Fruit fly (Drosophila melanogaster) whole organism, embryonic: ENCODE results near the gene fit.

Experiments used
- C15 ChIP-seq: fragments of 200-800 bp; sonication (Bioruptor generic); IDR thresholded peaks from 3 replicates; pipeline ENCODE4 v1.3.6; 2022; ENCODE audit warnings: missing biosample characterization, missing genetic modification characterization
- CG11085 ChIP-seq: fragments of 200-800 bp; sonication (Bioruptor generic); IDR thresholded peaks from 2 replicates; pipeline ENCODE4 v1.3.6; 2022; ENCODE audit warnings: missing biosample characterization, missing genetic modification characterization
- CG11695 ChIP-seq: fragments of 200-800 bp; sonication (Bioruptor generic); IDR thresholded peaks from 3 replicates; pipeline ENCODE4 v1.3.6; 2022; ENCODE audit warnings: missing biosample characterization, missing genetic modification characterization
- CG12236 ChIP-seq: fragments of 200-800 bp; sonication (Bioruptor generic); optimal IDR thresholded peaks from 2 replicates; lab custom pipeline; 2016; ENCODE audit warnings: missing biosample characterization, missing genetic modification characterization
- CG15514 ChIP-seq: fragments of 200-800 bp; sonication (Bioruptor generic); optimal IDR thresholded peaks from 3 replicates; lab custom pipeline; 2017; ENCODE audit warnings: missing biosample characterization, missing genetic modification characterization, mild to moderate bottlenecking, moderate library complexity, missing genetic modification reagents
- CG17829 ChIP-seq: fragments of 200-800 bp; optimal IDR thresholded peaks from 2 replicates; lab custom pipeline; 2019; ENCODE audit warnings: missing biosample characterization, mild to moderate bottlenecking, missing genetic modification characterization, moderate library complexity
- CG18011 ChIP-seq: fragments of 200-800 bp; sonication (Bioruptor generic); optimal IDR thresholded peaks from 2 replicates; lab custom pipeline; 2017; ENCODE audit warnings: missing biosample characterization, missing genetic modification characterization, mild to moderate bottlenecking, moderate library complexity, missing genotype
- CG2199 ChIP-seq: fragments of 200-800 bp; sonication (Bioruptor generic); IDR thresholded peaks from 3 replicates; pipeline ENCODE4 v1.3.6; 2022; ENCODE audit warnings: missing biosample characterization, missing genetic modification characterization
- CG30403 ChIP-seq: fragments of 200-800 bp; sonication (Bioruptor generic); optimal IDR thresholded peaks from 3 replicates; lab custom pipeline; 2016; ENCODE audit warnings: missing biosample characterization, missing genetic modification characterization
- CG3281 ChIP-seq: fragments of 200-800 bp; sonication (Bioruptor generic); optimal IDR thresholded peaks from 3 replicates; lab custom pipeline; 2017; ENCODE audit warnings: missing biosample characterization, mild to moderate bottlenecking, missing genetic modification characterization
- CG3847 ChIP-seq: fragments of 200-800 bp; sonication (Bioruptor generic); IDR thresholded peaks from 2 replicates; pipeline ENCODE4 v1.3.6; 2022; ENCODE audit warnings: missing biosample characterization, missing genetic modification characterization
- CG6175 ChIP-seq: fragments of 200-800 bp; sonication (Bioruptor generic); IDR thresholded peaks from 3 replicates; pipeline ENCODE4 v1.3.6; 2022; ENCODE audit warnings: missing biosample characterization, missing genetic modification characterization
- CG7839 ChIP-seq: fragments of 200-800 bp; sonication (Bioruptor generic); optimal IDR thresholded peaks from 3 replicates; lab custom pipeline; 2018; ENCODE audit warnings: missing biosample characterization, mild to moderate bottlenecking, missing genetic modification characterization, moderate library complexity
- CkIIα-i1 ChIP-seq: fragments of 200-800 bp; sonication (Bioruptor generic); IDR thresholded peaks from 2 replicates; pipeline ENCODE4 v1.3.6; 2022; ENCODE audit warnings: missing biosample characterization, missing genetic modification characterization
- CoRest ChIP-seq: fragments of 200-800 bp; sonication (Bioruptor generic); optimal IDR thresholded peaks from 3 replicates; lab custom pipeline; 2018; ENCODE audit warnings: missing biosample characterization, mild to moderate bottlenecking, missing genetic modification characterization, moderate library complexity
- Dll ChIP-seq: fragments of 200-800 bp; sonication (Bioruptor generic); IDR thresholded peaks from 4 replicates; pipeline ENCODE4 v1.3.6; 2022; ENCODE audit warnings: missing biosample characterization, missing genetic modification characterization; ENCODE audit not compliant: partially characterized antibody
- Mad ChIP-seq: fragments of 200-800 bp; sonication (Bioruptor generic); optimal IDR thresholded peaks from 2 replicates; lab custom pipeline; 2016; ENCODE audit warnings: missing biosample characterization, missing genetic modification characterization
- Max ChIP-seq: fragments of 200-800 bp; sonication (Bioruptor generic); optimal IDR thresholded peaks from 2 replicates; lab custom pipeline; 2016; ENCODE audit warnings: missing biosample characterization, mild to moderate bottlenecking, missing genetic modification characterization
- Meics ChIP-seq: fragments of 200-800 bp; sonication (Bioruptor generic); optimal IDR thresholded peaks from 2 replicates; lab custom pipeline; 2017; ENCODE audit warnings: missing biosample characterization, mild to moderate bottlenecking, missing genetic modification characterization
- NFAT ChIP-seq: fragments of 200-800 bp; sonication (Bioruptor generic); IDR thresholded peaks from 2 replicates; pipeline ENCODE4 v1.3.6; 2022; ENCODE audit warnings: missing biosample characterization, missing genetic modification characterization
- Sox100B ChIP-seq: fragments of 200-800 bp; sonication (Bioruptor generic); optimal IDR thresholded peaks from 3 replicates; lab custom pipeline; 2018; ENCODE audit warnings: missing biosample characterization, mild to moderate bottlenecking, missing genetic modification characterization
- Sry-β ChIP-seq: fragments of 200-800 bp; sonication (Bioruptor generic); optimal IDR thresholded peaks from 2 replicates; lab custom pipeline; 2018; ENCODE audit warnings: missing biosample characterization, mild to moderate bottlenecking, missing genetic modification characterization, moderate library complexity
- ac ChIP-seq: fragments of 200-800 bp; sonication (Bioruptor generic); optimal IDR thresholded peaks from 3 replicates; lab custom pipeline; 2017; ENCODE audit warnings: missing biosample characterization, mild to moderate bottlenecking, missing genetic modification characterization
- ara ChIP-seq: fragments of 200-800 bp; sonication (Bioruptor generic); IDR thresholded peaks from 2 replicates; pipeline ENCODE4 v1.3.6; 2022; ENCODE audit warnings: missing biosample characterization, missing genetic modification characterization
- ash1 ChIP-seq: fragments of 200-800 bp; sonication (Bioruptor generic); optimal IDR thresholded peaks from 2 replicates; lab custom pipeline; 2018; ENCODE audit warnings: missing biosample characterization, mild to moderate bottlenecking, missing genetic modification characterization
- az2 ChIP-seq: fragments of 200-800 bp; sonication (Bioruptor generic); optimal IDR thresholded peaks from 3 replicates; lab custom pipeline; 2016; ENCODE audit warnings: missing biosample characterization, missing genetic modification characterization
- cad ChIP-seq: fragments of >200 bp; optimal IDR thresholded peaks from 2 replicates; lab custom pipeline; 2017; ENCODE audit warnings: missing biosample characterization, missing genetic modification characterization
- chif ChIP-seq, 2 experiments: fragments of 200-800 bp; sonication (Bioruptor generic); optimal IDR thresholded peaks; 3 replicates each; lab custom pipeline; 2016; ENCODE audit warnings: missing biosample characterization in 2 of 2, missing genetic modification characterization in 2 of 2
- dmrt99B ChIP-seq: fragments of 200-800 bp; sonication (Bioruptor generic); optimal IDR thresholded peaks from 2 replicates; lab custom pipeline; 2018; ENCODE audit warnings: missing biosample characterization, mild to moderate bottlenecking, missing genetic modification characterization, moderate library complexity
- ems ChIP-seq: fragments of 200-800 bp; sonication (Bioruptor generic); optimal IDR thresholded peaks from 3 replicates; lab custom pipeline; 2016; ENCODE audit warnings: missing biosample characterization, missing genetic modification characterization
- esg ChIP-seq: fragments of 200-800 bp; sonication (Bioruptor generic); conservative IDR thresholded peaks from 2 replicates; pipeline ENCODE4 v1.3.6; 2022; ENCODE audit warnings: missing biosample characterization, missing genetic modification characterization
- fd102C ChIP-seq: fragments of 200-800 bp; sonication (Bioruptor generic); optimal IDR thresholded peaks from 2 replicates; lab custom pipeline; 2018; ENCODE audit warnings: missing biosample characterization, mild to moderate bottlenecking, missing genetic modification characterization, moderate library complexity
- fd96Cb ChIP-seq: fragments of 200-800 bp; sonication (Bioruptor generic); optimal IDR thresholded peaks from 2 replicates; lab custom pipeline; 2018; ENCODE audit warnings: missing biosample characterization, mild to moderate bottlenecking, missing genetic modification characterization, moderate library complexity
- ham ChIP-seq: fragments of 200-800 bp; sonication (Bioruptor generic); IDR thresholded peaks from 2 replicates; pipeline ENCODE4 v1.3.6; 2022; ENCODE audit warnings: missing biosample characterization, missing genetic modification characterization
- hb ChIP-seq: fragments of 200-800 bp; sonication (Bioruptor generic); IDR thresholded peaks from 3 replicates; pipeline ENCODE4 v1.3.6; 2022; ENCODE audit warnings: missing biosample characterization, missing genetic modification characterization; ENCODE audit not compliant: partially characterized antibody
- hth ChIP-seq: fragments of >200 bp; optimal IDR thresholded peaks from 2 replicates; lab custom pipeline; 2017; ENCODE audit warnings: inconsistent platforms
- kay ChIP-seq: fragments of 200-800 bp; sonication (Bioruptor generic); optimal IDR thresholded peaks from 2 replicates; lab custom pipeline; 2016; ENCODE audit warnings: missing biosample characterization, missing genetic modification characterization
- lbe ChIP-seq: fragments of 200-800 bp; sonication (Bioruptor generic); optimal IDR thresholded peaks from 2 replicates; lab custom pipeline; 2016; ENCODE audit warnings: missing biosample characterization, mild to moderate bottlenecking, missing genetic modification characterization
- pum ChIP-seq: fragments of 200-800 bp; sonication (Bioruptor generic); optimal IDR thresholded peaks from 2 replicates; lab custom pipeline; 2016; ENCODE audit warnings: missing biosample characterization, missing genetic modification characterization
- sc ChIP-seq, 3 experiments: fragments of >200 bp in 2 of 3; fragments of 200-800 bp in 1 of 3; sonication (Bioruptor generic) in 1 of 3; optimal IDR thresholded peaks; 2 replicates in 2 of 3; 3 replicates in 1 of 3; lab custom pipeline; 2017; ENCODE audit warnings: mild to moderate bottlenecking in 1 of 3, missing biosample characterization in 1 of 3, missing genetic modification characterization in 1 of 3, missing genetic modification reagents in 1 of 3
- schlank ChIP-seq: fragments of 200-800 bp; sonication (Bioruptor generic); optimal IDR thresholded peaks from 2 replicates; lab custom pipeline; 2018; ENCODE audit warnings: missing biosample characterization, mild to moderate bottlenecking, missing genetic modification characterization
- scrt ChIP-seq: fragments of 200-800 bp; sonication (Bioruptor generic); optimal IDR thresholded peaks from 2 replicates; lab custom pipeline; 2018; ENCODE audit warnings: missing biosample characterization, mild to moderate bottlenecking, missing genetic modification characterization, moderate library complexity
- sens ChIP-seq: fragments of 200-800 bp; sonication (Bioruptor generic); peaks from one replicate; lab custom pipeline; 2016; ENCODE audit warnings: missing biosample characterization, missing genetic modification characterization
- sima ChIP-seq: fragments of 200-800 bp; sonication (Bioruptor generic); optimal IDR thresholded peaks from 2 replicates; lab custom pipeline; 2016; ENCODE audit warnings: missing biosample characterization, missing genetic modification characterization
- sisA ChIP-seq: fragments of 200-800 bp; sonication (Bioruptor generic); IDR thresholded peaks from 2 replicates; pipeline ENCODE4 v1.3.6; 2022; ENCODE audit warnings: missing biosample characterization, missing genetic modification characterization
- so ChIP-seq: fragments of 200-800 bp; sonication (Bioruptor generic); IDR thresholded peaks from 3 replicates; pipeline ENCODE4 v1.3.6; 2022; ENCODE audit warnings: missing biosample characterization, missing genetic modification characterization
- trh ChIP-seq: fragments of 200-800 bp; sonication (Bioruptor generic); optimal IDR thresholded peaks from 2 replicates; lab custom pipeline; 2016; ENCODE audit warnings: missing biosample characterization, missing genetic modification characterization
- vnd ChIP-seq: fragments of 200-800 bp; sonication (Bioruptor generic); IDR thresholded peaks from 3 replicates; pipeline ENCODE4 v1.3.6; 2022; ENCODE audit warnings: missing biosample characterization, missing genetic modification characterization; ENCODE audit not compliant: partially characterized antibody
- yki ChIP-seq: fragments of >200 bp; optimal IDR thresholded peaks from 3 replicates; lab custom pipeline; 2018

The fit gene

DNA sequence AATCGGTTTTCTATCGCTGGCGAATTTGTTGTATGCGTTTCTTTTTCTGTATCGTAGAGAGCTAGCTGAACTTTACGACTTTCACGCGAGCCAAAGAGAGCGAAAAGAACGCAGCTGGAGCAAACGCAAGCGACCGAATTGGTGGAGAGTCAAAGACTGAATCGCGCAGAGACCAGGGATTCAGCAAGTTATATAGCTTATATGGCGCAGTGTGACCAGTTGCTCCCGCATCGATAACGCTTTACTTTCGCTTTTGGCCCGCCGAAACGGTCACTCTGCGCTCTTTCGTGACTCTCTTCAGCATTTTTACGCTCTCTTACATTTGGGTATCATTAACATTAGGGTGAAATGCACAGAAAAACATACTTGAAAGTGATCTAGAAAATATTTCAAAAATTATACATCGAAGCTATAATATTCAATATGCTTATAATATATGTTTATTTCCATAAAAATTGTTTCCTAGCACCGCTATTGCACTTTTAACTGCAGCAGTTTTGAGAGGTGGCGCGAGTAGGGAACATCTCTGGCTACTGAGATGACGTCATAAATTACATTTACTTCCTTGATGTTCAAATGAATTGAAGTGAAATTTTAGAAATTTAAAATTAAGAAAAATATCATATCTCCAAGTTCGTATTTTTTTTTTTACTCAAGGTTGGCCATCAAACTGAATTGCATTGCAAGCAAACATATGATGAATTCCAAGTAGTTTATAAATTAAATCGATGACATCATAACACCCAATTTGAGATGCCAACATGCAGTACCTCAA is 28.0 kb downstream of the fit start, which contains the start of gene glec (continued):
- TF ChIP-seq hb (GFP tag; lab: Robert Waterston, UW) (no peak), CG2199 (GFP tag; lab: Robert Waterston, UW) (peak; percentile 86; the same call in 2 of the 3 replicates), sima (GFP tag; lab: Kevin White, UChicago) (no peak), vnd (peak; percentile 17; the same call in 1 of the 3 replicates), Meics (no peak), schlank (peak; percentile 18), Dll (GFP tag; lab: Robert Waterston, UW) (no peak), CG11695 (peak; percentile 50; the same call in 2 of the 3 replicates), CG6175 (GFP tag; lab: Robert Waterston, UW) (peak; percentile 6; the same call in 1 of the 3 replicates), yki (lab: Kevin White, UChicago) (no peak), sisA (GFP tag; lab: Robert Waterston, UW) (no peak), CG30403 (GFP tag; lab: Kevin White, UChicago) (peak; percentile 41), dmrt99B (tag; lab: Kevin White, UChicago) (peak; percentile 21), ac (GFP tag; lab: Kevin White, UChicago) (no peak), scrt (GFP tag; lab: Kevin White, UChicago) (peak; percentile 21), CG12236 (GFP tag; lab: Kevin White, UChicago) (peak; percentile 11), Max (GFP tag; lab: Kevin White, UChicago) (peak; percentile 19), esg (0 out of 2 replicates have a peak, but pooled peaks have one; percentile 6), CkIIα-i1 (GFP tag; lab: Robert Waterston, UW) (no peak), fd96Cb (tag; lab: Kevin White, UChicago) (no peak), ems (GFP tag; lab: Kevin White, UChicago) (no peak), hth (lab: Kevin White, UChicago) (no peak), ham (no peak), CG11085 (GFP tag; lab: Robert Waterston, UW) (0 out of 2 replicates have a peak, but pooled peaks have one; percentile 11), az2 (peak; percentile 13), CG17829 (tag; lab: Kevin White, UChicago) (peak; percentile 29), trh (GFP tag; lab: Kevin White, UChicago) (peak; percentile 7), Sry-β (GFP tag; lab: Kevin White, UChicago) (no peak), fd102C (GFP tag; lab: Kevin White, UChicago) (no peak), CoRest (tag; lab: Kevin White, UChicago) (peak; percentile 53), chif (GFP tag; optimal IDR thresholded peaks at IDR 0.05; lab: Kevin White, UChicago) (no peak), CG3847 (GFP tag; lab: Robert Waterston, UW) (peak; percentile 28; the same call in 1 of the 2 replicates), C15 (GFP tag; lab: Robert Waterston, UW) (no peak), sens (peak; percentile 88), cad (GFP tag; lab: Kevin White, UChicago) (no peak), CG15514 (GFP tag; lab: Kevin White, UChicago) (peak; percentile 91), ara (peak; percentile 45; the same call in 1 of the 2 replicates), NFAT (peak; percentile 71), Mad (GFP tag; lab: Kevin White, UChicago) (no peak), CG3281 (GFP tag; lab: Kevin White, UChicago) (peak; percentile 6), so (peak; percentile 59; the same call in 1 of the 3 replicates), sc (optimal IDR thresholded peaks at IDR 0.05; lab: Kevin White, UChicago) (no peak), sc (GFP tag; optimal IDR thresholded peaks at IDR 0.05; lab: Kevin White, UChicago) (no peak), pum (GFP tag; lab: Kevin White, UChicago) (no peak), kay (GFP tag; lab: Kevin White, UChicago) (peak; percentile 33), CG7839 (peak; percentile 32), Sox100B (GFP tag; lab: Kevin White, UChicago) (peak; percentile 2), lbe (GFP tag; lab: Kevin White, UChicago) (peak; percentile 19), ash1 (GFP tag; lab: Kevin White, UChicago) (peak; percentile 86), CG18011 (GFP tag; lab: Kevin White, UChicago) (no peak)
